Worm (Caenorhabditis elegans) whole organism, young adult: Measurements from ENCODE around the gene scl-10.

Experiments used
- F52B5.7 ChIP-seq: sonication (generic microtip); optimal IDR thresholded peaks from 2 replicates; lab custom pipeline; 2016; ENCODE audit warnings: mild to moderate bottlenecking, missing genetic modification characterization, missing compliant biosample characterization
- K12H6.12 ChIP-seq: fragments of 200-800 bp; sonication (Bioruptor generic); optimal IDR thresholded peaks from 2 replicates; lab custom pipeline; 2018; ENCODE audit warnings: mild to moderate bottlenecking, missing genetic modification characterization, missing compliant biosample characterization
- hmg-20 ChIP-seq: fragments of 200-800 bp; sonication (Bioruptor generic); IDR thresholded peaks from 2 replicates; pipeline ENCODE4 v1.3.6; 2022; ENCODE audit warnings: missing genetic modification reagents, missing genetic modification characterization, missing compliant biosample characterization
- let-607 ChIP-seq, 2 experiments: fragments of 200-800 bp in 1 of 2; sonication (Bioruptor generic) in 1 of 2; sonication (generic microtip) in 1 of 2; optimal IDR thresholded peaks; 2 replicates each; lab custom pipeline; 2016 to 2018; ENCODE audit warnings: mild to moderate bottlenecking in 2 of 2, missing compliant biosample characterization in 2 of 2, missing genetic modification characterization in 2 of 2, moderate library complexity in 2 of 2, missing genotype in 1 of 2
- lir-1 ChIP-seq: fragments of 200-800 bp; sonication (Bioruptor generic); conservative IDR thresholded peaks from 2 replicates; pipeline ENCODE4 v1.3.6; 2022; ENCODE audit warnings: missing genetic modification reagents, missing genetic modification characterization, missing compliant biosample characterization
- madf-6 ChIP-seq: fragments of 200-800 bp; sonication (Bioruptor generic); IDR thresholded peaks from 2 replicates; pipeline ENCODE4 v1.3.6; 2022; ENCODE audit warnings: missing genetic modification reagents, missing genetic modification characterization, missing compliant biosample characterization
- nfya-2 ChIP-seq: fragments of 200-800 bp; sonication (Bioruptor generic); IDR thresholded peaks from 2 replicates; pipeline ENCODE4 v1.3.6; 2022; ENCODE audit warnings: missing genetic modification reagents, missing genetic modification characterization, missing compliant biosample characterization
- tbx-9 ChIP-seq: sonication (generic microtip); optimal IDR thresholded peaks from 2 replicates; lab custom pipeline; 2016; ENCODE audit warnings: borderline replicate concordance, missing genetic modification characterization, inconsistent platforms, missing compliant biosample characterization

ce11 chrIV:13008405-13009208, 39.6 kb upstream of the scl-10 start, which contains the start of gene mbk-2:
- no peak for TF ChIP-seq K12H6.12
- TF ChIP-seq tbx-9 (tag; lab: Kevin White, UChicago): no peak
- no peak for TF ChIP-seq lir-1 (GFP tag; lab: Robert Waterston, UW)
- TF ChIP-seq madf-6: no peak
- no peak for TF ChIP-seq hmg-20 (GFP tag; lab: Robert Waterston, UW)
- no peak for TF ChIP-seq nfya-2 (GFP tag; lab: Robert Waterston, UW)
- TF ChIP-seq let-607 (tag; optimal IDR thresholded peaks at IDR 0.05; lab: Kevin White, UChicago): no peak
- no peak for TF ChIP-seq F52B5.7 (tag; lab: Kevin White, UChicago)
